Worm (Caenorhabditis elegans) whole organism, midembryonic: ENCODE data around the gene C49C3.7.

Experiments
- T22C8.4 ChIP-seq: fragments of 200-800 bp; sonication (Bioruptor generic); IDR thresholded peaks from 2 replicates; pipeline ENCODE4 v1.3.6; 2022; ENCODE audit warnings: missing genetic modification characterization, missing compliant biosample characterization
- cog-1 ChIP-seq: sonication (generic microtip); optimal IDR thresholded peaks from 2 replicates; lab custom pipeline; 2016; ENCODE audit warnings: missing genetic modification characterization, missing compliant biosample characterization
- flt-1 ChIP-seq: fragments of 200-800 bp; sonication (Bioruptor generic); IDR thresholded peaks from 2 replicates; pipeline ENCODE4 v1.3.6; 2022; ENCODE audit warnings: missing genetic modification characterization, missing compliant biosample characterization
- klf-2 ChIP-seq: fragments of 200-800 bp; sonication (Bioruptor generic); conservative IDR thresholded peaks from 2 replicates; pipeline ENCODE4 v1.3.6; 2022; ENCODE audit warnings: missing genetic modification reagents, missing genetic modification characterization, missing compliant biosample characterization
- med-1 ChIP-seq: sonication (generic microtip); optimal IDR thresholded peaks from 2 replicates; lab custom pipeline; 2017; ENCODE audit warnings: missing genetic modification characterization, mild to moderate bottlenecking, missing compliant biosample characterization, antibody characterized with exemption, missing genetic modification reagents; ENCODE audit not compliant: insufficient read depth
- ref-1 ChIP-seq: fragments of 200-800 bp; sonication (Bioruptor generic); conservative IDR thresholded peaks from 2 replicates; pipeline ENCODE4 v1.3.6; 2022; ENCODE audit warnings: missing genetic modification reagents, missing genetic modification characterization, missing compliant biosample characterization
- tab-1 ChIP-seq: fragments of 200-800 bp; sonication (Bioruptor generic); IDR thresholded peaks from 2 replicates; pipeline ENCODE4 v1.3.6; 2022; ENCODE audit warnings: missing genetic modification characterization, missing compliant biosample characterization
- ztf-23 ChIP-seq: fragments of 200-800 bp; sonication (Bioruptor generic); IDR thresholded peaks from 2 replicates; pipeline ENCODE4 v1.3.6; 2022; ENCODE audit warnings: missing genetic modification reagents, missing genetic modification characterization, missing compliant biosample characterization
- ztf-29 ChIP-seq: fragments of 200-800 bp; sonication (Bioruptor generic); IDR thresholded peaks from 2 replicates; pipeline ENCODE4 v1.3.6; 2022; ENCODE audit warnings: missing genetic modification reagents, missing genetic modification characterization, missing compliant biosample characterization

C49C3.7 gene

DNA sequence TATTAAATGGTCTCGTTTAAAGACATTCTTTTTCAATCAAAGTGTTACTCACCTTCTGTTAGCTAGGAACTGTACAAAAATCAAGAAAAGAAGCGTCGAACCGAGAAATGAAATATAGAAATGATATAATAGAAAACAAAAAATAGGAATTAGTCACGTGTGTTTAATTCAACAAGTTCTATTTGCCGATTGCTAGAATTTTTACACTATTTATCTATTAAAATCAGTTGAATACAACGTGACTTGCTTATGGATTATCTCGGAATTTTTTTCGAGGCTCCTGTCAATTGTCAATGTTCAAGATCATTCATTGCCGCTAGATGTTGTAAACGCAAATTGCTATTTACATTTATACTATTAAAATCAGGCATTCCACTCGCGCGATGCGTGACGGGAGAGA is 34.9 kb downstream of the C49C3.7 start, which contains the start of gene zipt-17:
zipt-17 (minus strand) TSS at position 101 of the 400 bp plus-strand sequence.
- no peak for TF ChIP-seq T22C8.4
- no peak for TF ChIP-seq tab-1 (GFP tag; lab: Robert Waterston, UW)
- TF ChIP-seq ztf-23 (GFP tag; lab: Robert Waterston, UW): no peak
- TF ChIP-seq klf-2: no peak
- TF ChIP-seq med-1 (GFP tag; lab: Kevin White, UChicago): no peak
- TF ChIP-seq ztf-29 (GFP tag; lab: Robert Waterston, UW): no peak
- no peak for TF ChIP-seq flt-1 (GFP tag; lab: Robert Waterston, UW)
- no peak for TF ChIP-seq cog-1 (tag; lab: Kevin White, UChicago)

DNA sequence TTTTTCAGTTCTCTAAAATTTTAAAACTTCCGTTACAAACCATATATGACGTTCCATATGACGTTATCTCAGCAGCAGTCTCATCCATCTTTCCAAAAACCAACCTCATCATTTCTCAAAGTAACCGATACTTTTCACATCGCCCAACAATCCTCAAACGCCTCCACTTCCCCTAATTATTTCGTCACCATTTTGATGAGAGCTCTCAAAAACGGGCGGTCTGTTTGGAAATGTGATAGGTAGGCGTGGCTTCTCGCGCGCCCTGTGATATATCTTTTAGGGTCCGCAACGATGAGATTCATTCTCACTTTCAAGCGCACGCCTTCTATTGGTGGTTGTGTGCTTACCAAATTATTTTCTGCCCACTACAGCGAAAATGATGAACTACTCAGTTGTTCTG is 35.9 kb downstream of the C49C3.7 start, which contains the start of gene trh-1:
trh-1 (plus strand) TSS at position 301 of the 400 bp plus-strand sequence.
- TF ChIP-seq tab-1 (GFP tag; lab: Robert Waterston, UW): no peak
- TF ChIP-seq ztf-29 (GFP tag; lab: Robert Waterston, UW): no peak
- no peak for TF ChIP-seq klf-2
- TF ChIP-seq T22C8.4: no peak
- TF ChIP-seq ztf-23 (GFP tag; lab: Robert Waterston, UW): no peak
- no peak for TF ChIP-seq flt-1 (GFP tag; lab: Robert Waterston, UW)
- no peak for TF ChIP-seq cog-1 (tag; lab: Kevin White, UChicago)
- TF ChIP-seq ref-1: no peak
- TF ChIP-seq med-1 (GFP tag; lab: Kevin White, UChicago): no peak

DNA sequence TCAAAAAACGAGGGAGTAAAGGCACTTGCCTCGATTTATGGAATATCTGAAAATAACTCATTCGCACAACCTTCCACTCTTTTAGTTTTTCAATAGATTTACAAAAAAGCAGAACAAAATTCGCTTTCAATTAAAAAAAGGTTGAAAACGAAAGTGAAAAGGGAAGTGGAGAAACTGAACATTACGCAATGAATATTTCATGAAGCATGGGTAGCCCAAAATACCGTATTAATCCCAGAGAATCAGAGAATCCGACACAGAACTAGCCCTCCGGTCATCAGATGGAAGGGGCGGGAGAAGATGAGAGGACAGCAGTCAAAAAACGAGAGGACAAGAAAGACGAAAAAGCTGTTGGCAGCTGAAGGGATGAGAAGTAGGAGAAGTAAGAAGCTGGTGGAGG is 39.1 kb downstream of the C49C3.7 start, which contains the start of gene C30H6.5:
C30H6.5 (plus strand) TSS at position 301 of the 400 bp plus-strand sequence.
- TF ChIP-seq med-1 (GFP tag; lab: Kevin White, UChicago) (no peak), flt-1 (GFP tag; lab: Robert Waterston, UW) (no peak), ref-1 (no peak), tab-1 (GFP tag; lab: Robert Waterston, UW) (no peak), T22C8.4 (no peak), ztf-23 (GFP tag; lab: Robert Waterston, UW) (no peak), klf-2 (no peak), cog-1 (tag; lab: Kevin White, UChicago) (no peak), ztf-29 (GFP tag; lab: Robert Waterston, UW) (no peak)

DNA sequence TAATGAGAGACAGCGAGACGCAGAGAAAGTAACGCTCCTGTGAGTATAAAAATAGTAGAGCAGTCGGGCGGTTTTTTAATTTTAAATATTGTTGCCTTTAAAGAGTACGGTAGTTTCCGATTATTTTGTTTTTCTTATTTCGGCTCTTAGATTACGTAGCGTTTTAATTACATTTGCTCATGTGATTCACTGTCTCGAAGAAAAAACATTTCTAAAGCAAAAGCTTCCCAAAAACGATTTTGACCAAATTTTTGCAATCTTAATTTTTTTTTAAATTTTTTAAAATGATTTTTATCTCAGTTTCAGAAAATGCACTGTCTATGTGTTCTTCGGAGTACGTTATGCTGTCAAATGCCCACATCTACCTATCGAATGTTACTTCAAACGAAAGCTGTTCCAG is 43.8 kb downstream of the C49C3.7 start, which contains the start of gene haf-1:
haf-1 (plus strand) TSS at position 301 of the 400 bp plus-strand sequence.
- TF ChIP-seq T22C8.4 (no peak), med-1 (GFP tag; lab: Kevin White, UChicago) (no peak), cog-1 (tag; lab: Kevin White, UChicago) (no peak), ref-1 (no peak), flt-1 (GFP tag; lab: Robert Waterston, UW) (no peak), klf-2 (no peak)

DNA sequence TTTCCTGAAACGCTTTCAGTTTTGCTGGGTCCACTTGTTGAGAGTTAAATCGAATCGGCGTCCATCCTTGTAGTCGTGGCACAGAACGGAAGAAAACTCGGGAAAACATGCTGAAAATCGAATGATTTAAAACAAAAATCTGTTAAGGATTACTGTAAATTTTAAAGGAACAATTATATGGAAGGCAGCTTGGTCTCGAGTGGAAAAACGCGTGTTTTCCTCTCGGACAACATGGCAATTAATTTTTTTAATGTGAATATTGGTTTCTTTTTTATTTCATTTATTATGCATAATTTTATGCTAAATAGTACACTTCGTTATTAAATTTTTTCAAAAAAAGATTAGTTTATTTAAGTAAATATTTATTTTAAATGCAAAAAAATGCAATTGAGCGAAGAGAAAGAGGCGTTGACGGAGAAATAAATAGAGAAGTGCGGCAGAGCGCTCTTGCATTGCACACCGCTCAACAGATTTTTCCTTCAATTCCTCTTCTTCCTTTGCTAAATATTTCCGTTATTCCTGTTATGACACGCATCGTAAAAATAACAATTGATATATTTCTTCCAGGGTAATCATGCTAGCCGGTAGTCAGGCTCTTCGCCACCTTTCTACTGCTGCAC is 47.8 kb downstream of the C49C3.7 start, which contains the start of the genes C30H6.9 and dlat-2:
C30H6.9 (minus strand) TSS at position 110 of the 620 bp plus-strand sequence.
dlat-2 (plus strand) TSS at position 566 of the 620 bp plus-strand sequence.
- TF ChIP-seq ztf-23 (GFP tag; lab: Robert Waterston, UW) (no peak), tab-1 (GFP tag; lab: Robert Waterston, UW) (no peak), med-1 (GFP tag; lab: Kevin White, UChicago) (no peak), T22C8.4 (no peak), flt-1 (GFP tag; lab: Robert Waterston, UW) (no peak), ztf-29 (GFP tag; lab: Robert Waterston, UW) (no peak), klf-2 (no peak), ref-1 (no peak), cog-1 (tag; lab: Kevin White, UChicago) (no peak)

DNA sequence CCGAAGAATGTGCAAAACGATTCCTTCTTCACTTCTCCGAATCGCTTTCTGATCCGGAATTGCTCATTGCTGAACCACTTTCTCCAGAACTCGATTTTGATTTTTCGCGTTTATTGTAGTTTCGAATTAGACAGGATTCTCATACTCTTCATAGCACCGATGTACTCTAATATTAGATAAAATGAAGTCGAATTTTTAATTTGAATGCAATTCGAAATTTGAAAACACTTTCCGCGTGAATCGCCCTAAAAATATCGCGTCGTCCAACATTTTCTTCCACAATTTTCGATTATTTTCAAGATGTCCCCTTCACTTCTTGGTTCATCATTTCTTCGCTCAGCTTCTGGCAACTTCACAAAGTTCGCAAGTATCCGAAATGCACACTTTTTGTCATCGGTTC is 49.7 kb downstream of the C49C3.7 start, which contains the start of gene C30H6.8:
C30H6.8 (plus strand) TSS at position 301 of the 400 bp plus-strand sequence.
- TF ChIP-seq ztf-23 (GFP tag; lab: Robert Waterston, UW) (no peak), ztf-29 (GFP tag; lab: Robert Waterston, UW) (no peak), T22C8.4 (no peak)

DNA sequence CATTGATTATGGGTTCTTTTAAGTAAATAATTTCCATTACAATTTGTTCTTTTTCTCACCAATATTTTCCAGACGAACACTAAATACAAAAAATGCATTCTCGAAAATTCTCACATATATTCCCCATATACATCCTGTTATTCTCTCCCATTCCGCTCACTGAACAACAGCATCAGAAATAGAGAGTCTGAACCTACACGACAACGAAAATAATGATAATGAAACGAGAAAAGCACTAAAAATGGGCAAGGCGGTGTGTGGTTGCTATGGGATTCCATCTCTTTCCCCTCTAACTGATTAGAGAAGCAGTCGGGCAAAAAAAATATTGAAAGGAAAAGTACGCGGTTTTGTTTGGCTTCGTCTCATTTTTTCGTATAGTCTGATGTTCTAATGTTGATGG is 50.7 kb downstream of the C49C3.7 start, which contains the start of gene C30H6.12:
C30H6.12 (plus strand) TSS at position 301 of the 400 bp plus-strand sequence.
- TF ChIP-seq flt-1 (GFP tag; lab: Robert Waterston, UW): no peak
- TF ChIP-seq tab-1 (GFP tag; lab: Robert Waterston, UW): no peak
- TF ChIP-seq med-1 (GFP tag; lab: Kevin White, UChicago): no peak
- TF ChIP-seq cog-1 (tag; lab: Kevin White, UChicago): no peak
- TF ChIP-seq T22C8.4: no peak
- no peak for TF ChIP-seq ref-1
- no peak for TF ChIP-seq ztf-29 (GFP tag; lab: Robert Waterston, UW)
- no peak for TF ChIP-seq ztf-23 (GFP tag; lab: Robert Waterston, UW)
